Fruit fly (Drosophila melanogaster) whole organism, wandering third instar larva: ENCODE measurements around the gene CG17786.

Experiments used
- Abd-B ChIP-seq: fragments of >200 bp; optimal IDR thresholded peaks from 2 replicates; lab custom pipeline; 2017; ENCODE audit warnings: missing biosample characterization, missing genetic modification characterization
- Myc ChIP-seq: fragments of >200 bp; optimal IDR thresholded peaks from 2 replicates; lab custom pipeline; 2017
- Rel ChIP-seq, 2 experiments: fragments of 200-800 bp; sonication (Bioruptor generic) in 1 of 2; optimal IDR thresholded peaks; 2 replicates in 1 of 2; 3 replicates in 1 of 2; lab custom pipeline; 2016 to 2019; ENCODE audit warnings: mild to moderate bottlenecking in 2 of 2, missing biosample characterization in 2 of 2, missing genetic modification characterization in 2 of 2, moderate library complexity in 1 of 2
- dl ChIP-seq, 2 experiments: fragments of 175-275, 200-275 bp in 1 of 2; fragments of 200-275 bp in 1 of 2; sonication (Bioruptor generic); optimal IDR thresholded peaks; lab custom pipeline; 2018; ENCODE audit warnings: mild to moderate bottlenecking in 2 of 2, missing biosample characterization in 2 of 2, missing genetic modification characterization in 2 of 2, moderate library complexity in 2 of 2; ENCODE audit not compliant: partially characterized antibody in 2 of 2, insufficient read depth in 1 of 2
- dmrt93B ChIP-seq: fragments of 200-800 bp; sonication (Bioruptor generic); optimal IDR thresholded peaks from 2 replicates; lab custom pipeline; 2018; ENCODE audit warnings: missing biosample characterization, mild to moderate bottlenecking, missing genetic modification characterization
- foxo ChIP-seq, 2 experiments: fragments of 200-800 bp; sonication (Bioruptor generic); optimal IDR thresholded peaks; 2 replicates in 1 of 2; 3 replicates in 1 of 2; lab custom pipeline; 2016 to 2017; ENCODE audit warnings: missing biosample characterization in 2 of 2, missing genetic modification characterization in 2 of 2
- fru ChIP-seq: fragments of 200-800 bp; sonication (Bioruptor generic); optimal IDR thresholded peaks from 3 replicates; lab custom pipeline; 2016; ENCODE audit warnings: missing biosample characterization, mild to moderate bottlenecking, missing genetic modification characterization
- h ChIP-seq: fragments of 200-800 bp; sonication (Bioruptor generic); optimal IDR thresholded peaks from 3 replicates; lab custom pipeline; 2016; ENCODE audit warnings: missing biosample characterization, mild to moderate bottlenecking, missing genetic modification characterization
- jim ChIP-seq: fragments of 175-275, 200-325 bp; sonication (Bioruptor generic); optimal IDR thresholded peaks from 2 replicates; lab custom pipeline; 2016; ENCODE audit warnings: missing biosample characterization, mild to moderate bottlenecking, missing genetic modification characterization
- lola ChIP-seq: fragments of >200 bp; optimal IDR thresholded peaks from 2 replicates; lab custom pipeline; 2017; ENCODE audit warnings: missing biosample characterization, missing genetic modification characterization
- psq ChIP-seq: fragments of 200-800 bp; sonication (Bioruptor generic); optimal IDR thresholded peaks from 3 replicates; lab custom pipeline; 2017; ENCODE audit warnings: missing biosample characterization, mild to moderate bottlenecking, missing genetic modification characterization, moderate library complexity
- tai ChIP-seq: sonication (Bioruptor generic); optimal IDR thresholded peaks from 2 replicates; lab custom pipeline; 2016; ENCODE audit warnings: missing biosample characterization, missing genetic modification characterization
- usp ChIP-seq: fragments of >200 bp; optimal IDR thresholded peaks from 2 replicates; lab custom pipeline; 2017; ENCODE audit warnings: missing biosample characterization, missing genetic modification characterization
- woc ChIP-seq: sonication (Bioruptor generic); optimal IDR thresholded peaks from 2 replicates; lab custom pipeline; 2016; ENCODE audit warnings: missing biosample characterization, mild to moderate bottlenecking, missing genetic modification characterization

- peak in 1 of 2 experiments; percentile 65 for TF ChIP-seq foxo (GFP tag; optimal IDR thresholded peaks at IDR 0.05; lab: Kevin White, UChicago)
- TF ChIP-seq usp (GFP tag; lab: Kevin White, UChicago) = no peak
- peak; percentile 76 for TF ChIP-seq woc
- no peak for TF ChIP-seq dl (GFP tag; optimal IDR thresholded peaks at IDR 0.05; lab: Kevin White, UChicago; ENCODE audit: insufficient read depth in 1 of 2, partially characterized antibody in 2 of 2)
- TF ChIP-seq tai (GFP tag; lab: Kevin White, UChicago) = no peak
- no peak for TF ChIP-seq lola (GFP tag; lab: Kevin White, UChicago)
- TF ChIP-seq Rel (GFP tag; optimal IDR thresholded peaks at IDR 0.05; lab: Kevin White, UChicago) = no peak
- peak; percentile 7 for TF ChIP-seq Rel (tag; optimal IDR thresholded peaks at IDR 0.05; lab: Kevin White, UChicago)
- no peak for TF ChIP-seq jim (GFP tag; lab: Kevin White, UChicago)
- peak; percentile 99 for TF ChIP-seq psq (GFP tag; lab: Kevin White, UChicago)
- peak; percentile 49 for TF ChIP-seq fru (GFP tag; lab: Kevin White, UChicago)
- peak; percentile 63 for TF ChIP-seq Myc (lab: Kevin White, UChicago)
- TF ChIP-seq h (GFP tag; lab: Kevin White, UChicago) = peak; percentile 74
- no peak for TF ChIP-seq dmrt93B
- TF ChIP-seq Abd-B = no peak
These were observed 3.1 kb upstream of the CG17786 start, which contains the start of gene twin for dm6 chr3R:24221334-24222302.
